Fruit fly (Drosophila melanogaster) whole organism, pupa: ENCODE data around the gene CG17549.
A peak's percentile ranks its signal among the peaks of the same experiment; 100 is the strongest.

Source experiments
- CG14655 ChIP-seq: fragments of 200-800 bp; sonication (Bioruptor generic); optimal IDR thresholded peaks from 3 replicates; lab custom pipeline; 2017; ENCODE audit warnings: mild to moderate bottlenecking, missing biosample characterization, missing genetic modification reagents, missing genetic modification characterization
- CG34367 ChIP-seq: fragments of 200-800 bp; sonication (Bioruptor generic); optimal IDR thresholded peaks from 2 replicates; lab custom pipeline; 2018; ENCODE audit warnings: missing biosample characterization, mild to moderate bottlenecking, missing genetic modification characterization
- CG4496 ChIP-seq: fragments of 200-800 bp; sonication (Bioruptor generic); IDR thresholded peaks from 3 replicates; pipeline ENCODE4 v1.3.6; 2022; ENCODE audit warnings: missing biosample characterization, missing genetic modification characterization
- CG8301 ChIP-seq: fragments of 200-800 bp; sonication (Bioruptor generic); optimal IDR thresholded peaks from 2 replicates; lab custom pipeline; 2018; ENCODE audit warnings: missing biosample characterization, mild to moderate bottlenecking, missing genetic modification characterization
- CG9948 ChIP-seq: fragments of 200-800 bp; sonication (Bioruptor generic); optimal IDR thresholded peaks from 2 replicates; lab custom pipeline; 2018; ENCODE audit warnings: missing biosample characterization, mild to moderate bottlenecking, missing genetic modification characterization, moderate library complexity
- D1 ChIP-seq: fragments of 200-800 bp; sonication (Bioruptor generic); optimal IDR thresholded peaks from 2 replicates; lab custom pipeline; 2018; ENCODE audit warnings: missing biosample characterization, mild to moderate bottlenecking, missing genetic modification characterization, moderate library complexity
- EcR ChIP-seq: fragments of 200-800 bp; sonication (Bioruptor generic); optimal IDR thresholded peaks from 3 replicates; lab custom pipeline; 2019; ENCODE audit warnings: missing biosample characterization, missing genetic modification characterization, mild to moderate bottlenecking, moderate library complexity, missing genetic modification reagents
- Snoo ChIP-seq: fragments of 200-800 bp; sonication (Bioruptor generic); optimal IDR thresholded peaks from 3 replicates; lab custom pipeline; 2017; ENCODE audit warnings: missing biosample characterization, mild to moderate bottlenecking, missing genetic modification characterization, inconsistent platforms
- fd96Ca ChIP-seq: fragments of 200-800 bp; sonication (Bioruptor generic); IDR thresholded peaks from 3 replicates; pipeline ENCODE4 v1.3.6; 2022; ENCODE audit warnings: missing biosample characterization, missing genetic modification characterization
- gl ChIP-seq: fragments of 200-800 bp; sonication (Bioruptor generic); optimal IDR thresholded peaks from 2 replicates; lab custom pipeline; 2018; ENCODE audit warnings: missing biosample characterization, mild to moderate bottlenecking, missing genetic modification characterization

- no peak for TF ChIP-seq fd96Ca (GFP tag; lab: Robert Waterston, UW)
- no peak for TF ChIP-seq CG8301 (tag; lab: Kevin White, UChicago)
- no peak for TF ChIP-seq CG34367 (tag; lab: Kevin White, UChicago)
- TF ChIP-seq D1 (tag; lab: Kevin White, UChicago), result no peak
- peak; percentile 23 for TF ChIP-seq EcR
- no peak for TF ChIP-seq CG14655
- peak; percentile 62; the same call in 2 of the 3 replicates for TF ChIP-seq CG4496 (GFP tag; lab: Robert Waterston, UW)
- peak; percentile 26 for TF ChIP-seq Snoo (tag; lab: Kevin White, UChicago)
- no peak for TF ChIP-seq CG9948 (tag; lab: Kevin White, UChicago)
- TF ChIP-seq gl, result peak; percentile 62
These were observed 36.5 kb upstream of the CG17549 start, which contains the start of gene Pax for dm6 chr2L:19426330-19426781.
